Worm (Caenorhabditis elegans) whole organism, L4 larva: ENCODE data around the gene Y45F3A.5.
A peak's percentile ranks its signal among the peaks of the same experiment; 100 is the strongest.

Source experiments
- D1046.2 ChIP-seq: fragments of 200-800 bp; sonication (Bioruptor generic); IDR thresholded peaks from 2 replicates; pipeline ENCODE4 v1.3.6; 2022; ENCODE audit warnings: missing genetic modification characterization, missing compliant biosample characterization
- F44E2.7 ChIP-seq: fragments of 200-800 bp; sonication (Bioruptor generic); IDR thresholded peaks from 2 replicates; pipeline ENCODE4 v2.1.2; 2022; ENCODE audit warnings: missing genetic modification characterization, missing compliant biosample characterization
- F49E8.2 ChIP-seq: sonication (generic microtip); optimal IDR thresholded peaks from 2 replicates; lab custom pipeline; 2016; ENCODE audit warnings: missing compliant biosample characterization, mild to moderate bottlenecking, missing genetic modification characterization, borderline replicate concordance
- T20F7.1 ChIP-seq: fragments of 200-800 bp; sonication (Bioruptor generic); optimal IDR thresholded peaks from 2 replicates; lab custom pipeline; 2018; ENCODE audit warnings: mild to moderate bottlenecking, missing genetic modification characterization, missing compliant biosample characterization
- T26A8.4 ChIP-seq: fragments of 200-800 bp; sonication (Bioruptor generic); IDR thresholded peaks from 2 replicates; pipeline ENCODE4 v1.3.6; 2022; ENCODE audit warnings: missing genetic modification characterization, missing compliant biosample characterization
- Y5F2A.4 ChIP-seq: fragments of 200-800 bp; sonication (Bioruptor generic); optimal IDR thresholded peaks from 2 replicates; lab custom pipeline; 2018; ENCODE audit warnings: mild to moderate bottlenecking, missing genetic modification characterization, missing compliant biosample characterization
- Y75B8A.6 ChIP-seq: fragments of 200-800 bp; sonication (Bioruptor generic); IDR thresholded peaks from 2 replicates; pipeline ENCODE4 v1.3.6; 2022; ENCODE audit warnings: missing genetic modification reagents, missing genetic modification characterization, missing compliant biosample characterization
- aha-1 ChIP-seq: fragments of 150-350 bp; peaks from one replicate; lab custom pipeline; 2014; ENCODE audit warnings: missing biosample characterization, missing genetic modification characterization
- ama-1 ChIP-seq: fragments of 150-350 bp; optimal IDR thresholded peaks from 2 replicates; lab custom pipeline; 2014; ENCODE audit warnings: inconsistent platforms, mixed read lengths
- arid-1 ChIP-seq: fragments of 200-800 bp; sonication (Bioruptor generic); conservative IDR thresholded peaks from 2 replicates; pipeline ENCODE4 v1.3.6; 2022; ENCODE audit warnings: missing genetic modification reagents, missing genetic modification characterization, missing compliant biosample characterization
- attf-4 ChIP-seq: sonication (generic microtip); optimal IDR thresholded peaks from 3 replicates; lab custom pipeline; 2017; ENCODE audit warnings: missing biosample characterization, missing genetic modification characterization
- ceh-20 ChIP-seq: fragments of 200-800 bp; sonication (Bioruptor generic); IDR thresholded peaks from 2 replicates; pipeline ENCODE4 v1.3.6; 2022; ENCODE audit warnings: missing genetic modification reagents, missing genetic modification characterization, missing compliant biosample characterization
- ceh-44 ChIP-seq: fragments of 200-800 bp; sonication (Bioruptor generic); IDR thresholded peaks from 2 replicates; pipeline ENCODE4 v1.3.6; 2022; ENCODE audit warnings: missing genetic modification reagents, missing genetic modification characterization, missing compliant biosample characterization
- ceh-62 ChIP-seq: sonication (generic microtip); optimal IDR thresholded peaks from 2 replicates; lab custom pipeline; 2017; ENCODE audit warnings: missing biosample characterization, missing genetic modification characterization
- ces-1 ChIP-seq: fragments of 150-350 bp; sonication (generic microtip); optimal IDR thresholded peaks from 4 replicates; lab custom pipeline; 2014; ENCODE audit warnings: missing biosample characterization, missing genetic modification reagents, missing genetic modification characterization
- daf-12 ChIP-seq: fragments of 150-350 bp; optimal IDR thresholded peaks from 2 replicates; lab custom pipeline; 2014; ENCODE audit warnings: missing biosample characterization, missing genetic modification reagents, missing genetic modification characterization
- daf-19 ChIP-seq: fragments of 200-800 bp; sonication (Bioruptor generic); conservative IDR thresholded peaks from 2 replicates; pipeline ENCODE4 v1.3.6; 2022; ENCODE audit warnings: missing genetic modification characterization, missing compliant biosample characterization
- daf-8 ChIP-seq: fragments of 200-800 bp; sonication (Bioruptor generic); IDR thresholded peaks from 2 replicates; pipeline ENCODE4 v1.3.6; 2022; ENCODE audit warnings: missing genetic modification characterization, missing compliant biosample characterization
- dmd-8 ChIP-seq: fragments of 200-800 bp; sonication (Bioruptor generic); IDR thresholded peaks from 2 replicates; pipeline ENCODE4 v1.3.6; 2022; ENCODE audit warnings: missing genetic modification characterization, missing compliant biosample characterization
- duxl-1 ChIP-seq: sonication (generic microtip); optimal IDR thresholded peaks from 2 replicates; lab custom pipeline; 2016; ENCODE audit warnings: mild to moderate bottlenecking, missing genetic modification characterization, moderate library complexity, missing compliant biosample characterization; ENCODE audit not compliant: poor library complexity
- egl-43 ChIP-seq: fragments of 200-800 bp; sonication (Bioruptor generic); IDR thresholded peaks from 2 replicates; pipeline ENCODE4 v1.3.6; 2022; ENCODE audit warnings: missing genetic modification reagents, missing genetic modification characterization, missing compliant biosample characterization
- fkh-10 ChIP-seq: fragments of 150-350 bp; optimal IDR thresholded peaks from 2 replicates; lab custom pipeline; 2014; ENCODE audit warnings: missing biosample characterization, missing genetic modification reagents, missing genetic modification characterization
- gei-8 ChIP-seq: fragments of 200-800 bp; sonication (Bioruptor generic); optimal IDR thresholded peaks from 2 replicates; lab custom pipeline; 2018; ENCODE audit warnings: mild to moderate bottlenecking, missing genetic modification characterization, missing compliant biosample characterization
- hlh-11 ChIP-seq: fragments of 200-800 bp; sonication (Bioruptor generic); optimal IDR thresholded peaks from 2 replicates; lab custom pipeline; 2018; ENCODE audit warnings: mild to moderate bottlenecking, missing genetic modification characterization, missing compliant biosample characterization
- hlh-30 ChIP-seq: sonication (generic microtip); optimal IDR thresholded peaks from 2 replicates; lab custom pipeline; 2017; ENCODE audit warnings: antibody characterized with exemption, mild to moderate bottlenecking, missing genetic modification characterization, missing compliant biosample characterization; ENCODE audit not compliant: insufficient read depth
- hmg-1.1 ChIP-seq: fragments of 200-800 bp; sonication (Bioruptor generic); IDR thresholded peaks from 2 replicates; pipeline ENCODE4 v1.3.6; 2022; ENCODE audit warnings: missing genetic modification reagents, missing genetic modification characterization, missing compliant biosample characterization
- lim-7 ChIP-seq: fragments of 200-800 bp; sonication (Bioruptor generic); IDR thresholded peaks from 2 replicates; pipeline ENCODE4 v1.3.6; 2022; ENCODE audit warnings: missing genetic modification characterization, missing compliant biosample characterization
- lin-1 ChIP-seq: fragments of 200-800 bp; sonication (Bioruptor generic); IDR thresholded peaks from 2 replicates; pipeline ENCODE4 v1.3.6; 2022; ENCODE audit warnings: missing genetic modification reagents, missing genetic modification characterization, missing compliant biosample characterization
- lin-13 ChIP-seq: fragments of 150-350 bp; optimal IDR thresholded peaks from 2 replicates; lab custom pipeline; 2014; ENCODE audit warnings: missing biosample characterization, missing genetic modification reagents, missing genetic modification characterization
- lin-29 ChIP-seq: fragments of 200-800 bp; sonication (Bioruptor generic); IDR thresholded peaks from 2 replicates; pipeline ENCODE4 v1.3.6; 2022; ENCODE audit warnings: missing genetic modification reagents, missing genetic modification characterization, missing compliant biosample characterization
- lin-39 ChIP-seq: fragments of 150-350 bp; optimal IDR thresholded peaks from 2 replicates; lab custom pipeline; 2014; ENCODE audit warnings: missing biosample characterization, missing genetic modification reagents, missing genetic modification characterization
- madf-5 ChIP-seq, 2 experiments: fragments of 200-800 bp; sonication (Bioruptor generic); IDR thresholded peaks; 2 replicates each; pipeline ENCODE4 v1.3.6; 2022; ENCODE audit warnings: missing compliant biosample characterization in 2 of 2, missing genetic modification characterization in 2 of 2
- madf-9 ChIP-seq: fragments of 200-800 bp; sonication (Bioruptor generic); conservative IDR thresholded peaks from 2 replicates; pipeline ENCODE4 v1.3.6; 2022; ENCODE audit warnings: missing genetic modification reagents, missing genetic modification characterization, missing compliant biosample characterization
- mdl-1 ChIP-seq, 2 experiments: fragments of 150-350 bp in 1 of 2; sonication (generic microtip) in 1 of 2; optimal IDR thresholded peaks; 2 replicates each; lab custom pipeline; 2014 to 2017; ENCODE audit warnings: missing biosample characterization in 2 of 2, missing genetic modification characterization in 2 of 2
- mdt-29 ChIP-seq: fragments of 200-800 bp; sonication (Bioruptor generic); IDR thresholded peaks from 2 replicates; pipeline ENCODE4 v1.3.6; 2022; ENCODE audit warnings: missing genetic modification reagents, missing genetic modification characterization, missing compliant biosample characterization
- mxl-3 ChIP-seq: fragments of 200-800 bp; sonication (Bioruptor generic); optimal IDR thresholded peaks from 2 replicates; lab custom pipeline; 2018; ENCODE audit warnings: mild to moderate bottlenecking, missing genetic modification characterization, missing compliant biosample characterization
- nhr-11 ChIP-seq: fragments of 150-350 bp; optimal IDR thresholded peaks from 2 replicates; lab custom pipeline; 2014; ENCODE audit warnings: missing biosample characterization, missing genetic modification characterization
- nhr-41 ChIP-seq: fragments of 200-800 bp; sonication (Bioruptor generic); IDR thresholded peaks from 2 replicates; pipeline ENCODE4 v1.3.6; 2022; ENCODE audit warnings: missing genetic modification reagents, missing genetic modification characterization, missing compliant biosample characterization
- nhr-6 ChIP-seq: fragments of 150-350 bp; optimal IDR thresholded peaks from 2 replicates; lab custom pipeline; 2014; ENCODE audit warnings: missing biosample characterization, missing genetic modification characterization
- set-16 ChIP-seq: fragments of 200-800 bp; sonication (Bioruptor generic); IDR thresholded peaks from 2 replicates; pipeline ENCODE4 v1.3.6; 2022; ENCODE audit warnings: missing genetic modification reagents, missing genetic modification characterization, missing compliant biosample characterization
- spr-1 ChIP-seq: sonication (generic microtip); optimal IDR thresholded peaks from 2 replicates; lab custom pipeline; 2016; ENCODE audit warnings: mild to moderate bottlenecking, missing genetic modification characterization, missing compliant biosample characterization
- spr-3 ChIP-seq: fragments of 200-800 bp; sonication (Bioruptor generic); optimal IDR thresholded peaks from 2 replicates; lab custom pipeline; 2018; ENCODE audit warnings: mild to moderate bottlenecking, missing genetic modification characterization, missing compliant biosample characterization
- vab-7 ChIP-seq: fragments of 200-800 bp; sonication (Bioruptor generic); IDR thresholded peaks from 2 replicates; pipeline ENCODE4 v1.3.6; 2022; ENCODE audit warnings: missing genetic modification reagents, missing genetic modification characterization, missing compliant biosample characterization
- zfp-3 ChIP-seq: fragments of 200-800 bp; sonication (Bioruptor generic); conservative IDR thresholded peaks from 2 replicates; pipeline ENCODE4 v1.3.6; 2022; ENCODE audit warnings: missing genetic modification reagents, missing genetic modification characterization, missing compliant biosample characterization
- zip-2 ChIP-seq: fragments of 150-350 bp; optimal IDR thresholded peaks from 2 replicates; lab custom pipeline; 2014; ENCODE audit warnings: missing biosample characterization, missing genetic modification characterization
- ztf-7 ChIP-seq: fragments of 150-350 bp; optimal IDR thresholded peaks from 2 replicates; lab custom pipeline; 2014; ENCODE audit warnings: missing biosample characterization, missing genetic modification characterization

The Y45F3A.5 gene

DNA sequence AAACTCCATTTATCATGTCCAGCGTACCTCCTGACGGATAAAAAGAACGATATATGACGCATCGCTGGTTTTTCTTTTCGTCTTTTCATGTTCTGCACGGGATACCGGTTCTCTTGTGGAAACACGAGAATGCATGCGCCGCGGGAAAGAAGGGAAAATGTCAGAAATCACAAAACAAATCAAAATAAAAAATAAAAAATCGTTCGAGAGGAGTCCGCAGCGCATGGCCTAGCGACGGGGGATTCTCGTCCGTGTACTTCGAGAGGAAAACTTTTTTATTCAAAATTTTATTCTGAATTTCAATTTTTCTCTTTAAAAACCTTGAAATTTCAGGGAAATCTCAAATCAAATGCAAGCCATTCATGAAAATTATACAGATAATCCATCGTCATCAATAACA is 35.1 kb upstream of the Y45F3A.5 start, which contains the start of the genes lron-10 and hpr-9 (continued):
- TF ChIP-seq duxl-1 (tag; lab: Kevin White, UChicago) (peak; percentile 86), hlh-30 (tag; lab: Kevin White, UChicago) (peak; percentile 92), madf-9 (GFP tag; lab: Robert Waterston, UW) (peak; percentile 83; the same call in 1 of the 2 replicates), spr-3 (GFP tag; lab: Kevin White, UChicago) (no peak), zip-2 (peak; percentile 32), zfp-3 (GFP tag; lab: Robert Waterston, UW) (0 out of 2 replicates have a peak, but pooled peaks have one; percentile 43), daf-19 (GFP tag; lab: Robert Waterston, UW) (no peak), lin-13 (no peak), mxl-3 (peak; percentile 62), gei-8 (GFP tag; lab: Kevin White, UChicago) (no peak), arid-1 (GFP tag; lab: Robert Waterston, UW) (0 out of 2 replicates have a peak, but pooled peaks have one; percentile 34), aha-1 (tag; lab: Kevin White, UChicago) (peak; percentile 86), attf-4 (tag; lab: Kevin White, UChicago) (no peak), vab-7 (GFP tag; lab: Robert Waterston, UW) (no peak), ces-1 (GFP tag; lab: Kevin White, UChicago) (no peak), ceh-44 (peak; percentile 25; the same call in 1 of the 2 replicates), dmd-8 (GFP tag; lab: Robert Waterston, UW) (0 out of 2 replicates have a peak, but pooled peaks have one; percentile 32), madf-5 (GFP tag; IDR thresholded peaks at IDR 0.05; lab: Robert Waterston, UW) (0 out of 4 replicates have a peak, but pooled peaks of 1 of the 2 experiments have one; percentile 17), lin-29 (GFP tag; lab: Robert Waterston, UW) (peak; percentile 62; the same call in 1 of the 2 replicates), egl-43 (GFP tag; lab: Robert Waterston, UW) (no peak), T20F7.1 (GFP tag; lab: Kevin White, UChicago) (peak; percentile 34), nhr-41 (GFP tag; lab: Robert Waterston, UW) (no peak), F44E2.7 (GFP tag; lab: Robert Waterston, UW) (no peak), nhr-11 (tag; lab: Kevin White, UChicago) (no peak), daf-8 (GFP tag; lab: Robert Waterston, UW) (no peak), T26A8.4 (peak; percentile 71), mdt-29 (GFP tag; lab: Robert Waterston, UW) (peak; percentile 64; the same call in 1 of the 2 replicates), lim-7 (GFP tag; lab: Robert Waterston, UW) (no peak), lin-39 (tag; lab: Kevin White, UChicago) (no peak), ztf-7 (tag; lab: Kevin White, UChicago) (peak; percentile 20), hmg-1.1 (GFP tag; lab: Robert Waterston, UW) (peak; percentile 40), set-16 (GFP tag; lab: Robert Waterston, UW) (no peak), ceh-20 (GFP tag; lab: Robert Waterston, UW) (peak; percentile 74)
- TF ChIP-seq, all 104 proteins: peak for 50

DNA sequence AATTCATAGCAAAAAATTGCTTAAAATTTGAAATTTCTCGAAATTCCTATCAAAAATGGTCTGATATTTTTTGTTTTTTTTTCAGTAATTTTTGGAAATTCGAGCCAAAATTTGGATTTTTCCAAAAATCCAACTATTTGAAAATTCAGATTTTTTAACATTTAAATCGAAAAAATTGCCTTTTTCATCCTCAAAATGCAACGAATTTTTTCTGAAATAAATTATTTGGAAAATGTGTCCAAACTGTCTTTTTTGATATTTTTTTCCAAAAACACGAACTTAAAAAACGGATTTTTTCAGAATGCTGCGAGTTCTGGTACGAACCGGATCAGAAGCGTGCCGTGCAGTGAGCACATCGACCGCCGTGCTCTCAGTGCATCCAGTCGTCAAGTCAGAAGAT is 29.0 kb upstream of the Y45F3A.5 start, which contains the start of gene mrpl-22:
Gene mrpl-22, plus strand, starts transcription at position 301 of the 400 bp plus-strand sequence.
- no peak for TF ChIP-seq lin-1
- no peak for TF ChIP-seq ama-1 (lab: Kevin White, UChicago)
- no peak for TF ChIP-seq lim-7 (GFP tag; lab: Robert Waterston, UW)
- TF ChIP-seq aha-1 (tag; lab: Kevin White, UChicago) = no peak
- TF ChIP-seq F44E2.7 (GFP tag; lab: Robert Waterston, UW) = no peak
- TF ChIP-seq Y75B8A.6 = no peak
- no peak for TF ChIP-seq mdt-29 (GFP tag; lab: Robert Waterston, UW)
- no peak for TF ChIP-seq Y5F2A.4 (GFP tag; lab: Kevin White, UChicago)
- no peak for TF ChIP-seq madf-9 (GFP tag; lab: Robert Waterston, UW)

DNA sequence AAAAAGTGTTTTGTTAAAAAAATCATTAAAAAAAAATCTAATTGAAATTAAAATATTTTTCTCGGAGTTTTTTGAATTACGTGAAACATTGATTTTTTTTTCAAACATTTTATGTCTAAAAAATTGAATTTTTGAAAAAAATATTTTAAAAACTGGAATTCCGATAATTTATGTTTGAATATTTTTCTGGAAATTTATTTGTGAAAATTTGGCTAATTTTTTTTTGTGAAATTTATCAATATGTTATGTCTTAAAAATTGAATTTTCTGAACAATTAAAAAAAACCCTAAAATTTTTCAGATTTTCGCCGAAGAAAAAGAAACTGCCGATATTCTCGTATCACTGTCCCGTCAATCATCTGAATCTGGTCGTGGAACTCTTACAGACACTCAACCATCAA is 26.2 kb upstream of the Y45F3A.5 start, which contains the start of gene Y39A1A.24:
Gene Y39A1A.24, plus strand, starts transcription at position 301 of the 400 bp plus-strand sequence.
- no peak for TF ChIP-seq aha-1 (tag; lab: Kevin White, UChicago)
- no peak for TF ChIP-seq lim-7 (GFP tag; lab: Robert Waterston, UW)
- TF ChIP-seq daf-12 = no peak
- no peak for TF ChIP-seq spr-1 (tag; lab: Kevin White, UChicago)
- no peak for TF ChIP-seq fkh-10 (GFP tag; lab: Kevin White, UChicago)
- no peak for TF ChIP-seq nhr-6 (tag; lab: Kevin White, UChicago)
- TF ChIP-seq mdt-29 (GFP tag; lab: Robert Waterston, UW) = no peak
- TF ChIP-seq hlh-30 (tag; lab: Kevin White, UChicago) = no peak
- no peak for TF ChIP-seq hlh-11 (tag; lab: Kevin White, UChicago)
- no peak for TF ChIP-seq zip-2
- no peak for TF ChIP-seq D1046.2
- TF ChIP-seq F49E8.2 (tag; lab: Kevin White, UChicago) = no peak
- no peak for TF ChIP-seq ceh-44
- no peak for TF ChIP-seq lin-39 (tag; lab: Kevin White, UChicago)
- no peak for TF ChIP-seq ceh-62
- no peak for TF ChIP-seq mdl-1 (tag; optimal IDR thresholded peaks at IDR 0.05; lab: Kevin White, UChicago)
